Worm (Caenorhabditis elegans) whole organism, L4/young adult: ENCODE measurements around the gene ssp-32.

Source experiments
- W03F9.2 ChIP-seq: fragments of 150-350 bp; optimal IDR thresholded peaks from 2 replicates; lab custom pipeline; 2014; ENCODE audit warnings: missing biosample characterization, missing genetic modification characterization
- him-1 ChIP-seq: sonication (generic microtip); optimal IDR thresholded peaks from 2 replicates; lab custom pipeline; 2016; ENCODE audit warnings: missing genotype, missing genetic modification reagents, missing genetic modification characterization, missing compliant biosample characterization

ce11 chrIV:9854952-9855351 lies 40.2 kb upstream of the ssp-32 start:
- no peak for TF ChIP-seq him-1 (tag; lab: Kevin White, UChicago)
- TF ChIP-seq W03F9.2 (tag; lab: Kevin White, UChicago), result no peak
